Fruit fly (Drosophila melanogaster) whole organism, prepupa: ENCODE results near the gene alpha-Est6.

Source experiments
- Blimp-1 ChIP-seq: fragments of 200-800 bp; sonication (Bioruptor generic); optimal IDR thresholded peaks from 3 replicates; lab custom pipeline; 2017; ENCODE audit warnings: missing biosample characterization, missing genetic modification characterization, mild to moderate bottlenecking, moderate library complexity, missing genetic modification reagents
- CG10669 ChIP-seq: fragments of 200-800 bp; sonication (Bioruptor generic); optimal IDR thresholded peaks from 3 replicates; lab custom pipeline; 2018; ENCODE audit warnings: missing biosample characterization, mild to moderate bottlenecking, missing genetic modification characterization, moderate library complexity
- CG11294 ChIP-seq: fragments of 200-800 bp; sonication (Bioruptor generic); IDR thresholded peaks from 2 replicates; pipeline ENCODE4 v1.3.6; 2022; ENCODE audit warnings: missing biosample characterization, missing genetic modification characterization
- CG11762 ChIP-seq: fragments of 200-800 bp; sonication (Bioruptor generic); optimal IDR thresholded peaks from 3 replicates; lab custom pipeline; 2016; ENCODE audit warnings: missing biosample characterization, missing genetic modification characterization; ENCODE audit not compliant: insufficient read depth
- CG15336 ChIP-seq: fragments of 200-800 bp; sonication (Bioruptor generic); IDR thresholded peaks from 2 replicates; pipeline ENCODE4 v1.3.6; 2022; ENCODE audit warnings: missing biosample characterization, missing genetic modification characterization
- CG3032 ChIP-seq: fragments of 200-800 bp; optimal IDR thresholded peaks from 2 replicates; lab custom pipeline; 2019; ENCODE audit warnings: missing biosample characterization, mild to moderate bottlenecking, missing genetic modification characterization, moderate library complexity
- CG31627 ChIP-seq: fragments of 200-800 bp; sonication (Bioruptor generic); optimal IDR thresholded peaks from 3 replicates; lab custom pipeline; 2016; ENCODE audit warnings: missing biosample characterization, missing genetic modification characterization
- CG32006 ChIP-seq: fragments of 200-800 bp; sonication (Bioruptor generic); optimal IDR thresholded peaks from 3 replicates; lab custom pipeline; 2017; ENCODE audit warnings: missing biosample characterization, mild to moderate bottlenecking, missing genetic modification characterization
- CG6163 ChIP-seq: fragments of 200-800 bp; sonication (Bioruptor generic); IDR thresholded peaks from 3 replicates; pipeline ENCODE4 v1.3.6; 2022; ENCODE audit warnings: missing biosample characterization, missing genetic modification characterization
- CG6276 ChIP-seq: fragments of 200-800 bp; sonication (Bioruptor generic); optimal IDR thresholded peaks from 2 replicates; lab custom pipeline; 2017; ENCODE audit warnings: missing biosample characterization, mild to moderate bottlenecking, missing genetic modification characterization
- CG6808 ChIP-seq: fragments of 200-800 bp; sonication (Bioruptor generic); optimal IDR thresholded peaks from 3 replicates; lab custom pipeline; 2017; ENCODE audit warnings: missing biosample characterization, missing genetic modification characterization, mild to moderate bottlenecking, moderate library complexity, missing genetic modification reagents
- CG7368 ChIP-seq: fragments of 200-800 bp; sonication (Bioruptor generic); optimal IDR thresholded peaks from 3 replicates; lab custom pipeline; 2016; ENCODE audit warnings: missing biosample characterization, missing genetic modification characterization
- CG8319 ChIP-seq: fragments of 200-800 bp; sonication (Bioruptor generic); optimal IDR thresholded peaks from 3 replicates; lab custom pipeline; 2016; ENCODE audit warnings: missing biosample characterization, missing genetic modification characterization
- Eip78C ChIP-seq: fragments of 200-800 bp; sonication (Bioruptor generic); peaks from one replicate; lab custom pipeline; 2016; ENCODE audit warnings: missing biosample characterization, missing genetic modification characterization
- Ets96B ChIP-seq: fragments of 200-800 bp; optimal IDR thresholded peaks from 2 replicates; lab custom pipeline; 2019; ENCODE audit warnings: missing biosample characterization, mild to moderate bottlenecking, missing genetic modification characterization, moderate library complexity
- Hr4 ChIP-seq: fragments of 200-800 bp; sonication (Bioruptor generic); optimal IDR thresholded peaks from 3 replicates; lab custom pipeline; 2016; ENCODE audit warnings: missing biosample characterization, missing genetic modification characterization
- Met ChIP-seq: fragments of 200-800 bp; sonication (Bioruptor generic); optimal IDR thresholded peaks from 3 replicates; lab custom pipeline; 2016; ENCODE audit warnings: missing biosample characterization, missing genetic modification characterization
- OdsH ChIP-seq: fragments of 200-800 bp; sonication (Bioruptor generic); optimal IDR thresholded peaks from 3 replicates; lab custom pipeline; 2016; ENCODE audit warnings: missing biosample characterization, missing genetic modification characterization
- Sox14 ChIP-seq: fragments of 200-800 bp; sonication (Bioruptor generic); optimal IDR thresholded peaks from 3 replicates; lab custom pipeline; 2016; ENCODE audit warnings: missing biosample characterization, missing genetic modification characterization
- acj6 ChIP-seq: fragments of 200-800 bp; sonication (Bioruptor generic); optimal IDR thresholded peaks from 3 replicates; lab custom pipeline; 2016; ENCODE audit warnings: missing biosample characterization, missing genetic modification characterization
- cyc ChIP-seq: fragments of 200-800 bp; sonication (Bioruptor generic); optimal IDR thresholded peaks from 3 replicates; lab custom pipeline; 2016; ENCODE audit warnings: missing biosample characterization, missing genetic modification characterization
- fd59A ChIP-seq: fragments of 200-800 bp; sonication (Bioruptor generic); optimal IDR thresholded peaks from 2 replicates; lab custom pipeline; 2017; ENCODE audit warnings: missing biosample characterization, mild to moderate bottlenecking, missing genetic modification characterization, missing genetic modification reagents
- fd85E ChIP-seq: fragments of 200-800 bp; sonication (Bioruptor generic); optimal IDR thresholded peaks from 3 replicates; lab custom pipeline; 2016; ENCODE audit warnings: missing biosample characterization, missing genetic modification characterization
- fkh ChIP-seq: fragments of 200-800 bp; sonication (Bioruptor generic); optimal IDR thresholded peaks from 3 replicates; lab custom pipeline; 2017; ENCODE audit warnings: missing biosample characterization, mild to moderate bottlenecking, missing genetic modification characterization, moderate library complexity
- net ChIP-seq: fragments of 200-800 bp; sonication (Bioruptor generic); optimal IDR thresholded peaks from 3 replicates; lab custom pipeline; 2016; ENCODE audit warnings: missing biosample characterization, missing genetic modification characterization
- pdm3 ChIP-seq: fragments of 200-800 bp; sonication (Bioruptor generic); optimal IDR thresholded peaks from 3 replicates; lab custom pipeline; 2016; ENCODE audit warnings: missing biosample characterization, missing genetic modification characterization
- ss ChIP-seq, 2 experiments: fragments of 200-800 bp; sonication (Bioruptor generic); optimal IDR thresholded peaks; 2 replicates in 1 of 2; 3 replicates in 1 of 2; lab custom pipeline; 2017 to 2018; ENCODE audit warnings: mild to moderate bottlenecking in 2 of 2, missing biosample characterization in 2 of 2, missing genetic modification characterization in 2 of 2, moderate library complexity in 1 of 2
- svp ChIP-seq: fragments of 200-800 bp; sonication (Bioruptor generic); peaks from one replicate; lab custom pipeline; 2016; ENCODE audit warnings: missing biosample characterization, missing genetic modification characterization
- topi ChIP-seq: fragments of 200-800 bp; sonication (Bioruptor generic); optimal IDR thresholded peaks from 3 replicates; lab custom pipeline; 2016; ENCODE audit warnings: missing biosample characterization, missing genetic modification characterization
- vri ChIP-seq: fragments of 200-800 bp; sonication (Bioruptor generic); optimal IDR thresholded peaks from 3 replicates; lab custom pipeline; 2016; ENCODE audit warnings: missing biosample characterization, mild to moderate bottlenecking, missing genetic modification characterization

The alpha-Est6 gene

DNA sequence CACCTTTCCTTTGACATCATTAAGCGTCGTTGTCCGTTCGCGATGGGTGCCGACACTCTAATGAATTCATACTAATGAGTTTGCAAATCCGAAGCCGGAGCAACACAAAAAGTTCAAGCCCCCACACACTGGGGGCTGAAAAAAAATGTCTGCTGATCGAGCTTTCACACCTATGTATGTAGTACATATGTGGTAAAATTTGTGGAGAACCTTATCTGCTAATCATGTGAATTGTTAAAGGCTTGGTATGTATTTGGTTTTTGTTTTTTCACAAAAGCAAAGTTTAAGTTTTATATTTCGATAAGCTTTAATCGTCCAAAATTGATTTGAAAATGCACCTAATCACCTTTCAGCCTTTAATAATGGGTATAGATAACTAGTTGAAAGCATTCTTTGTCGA is 7.7 kb upstream of the alpha-Est6 start, which contains the start of gene alpha-Est5:
Gene alpha-Est5 (minus strand): TSS at position 110 of the 400 bp plus-strand sequence.
- TF ChIP-seq ss (GFP tag; optimal IDR thresholded peaks at IDR 0.05; lab: Kevin White, UChicago) = no peak
- peak; percentile 76 for TF ChIP-seq svp (GFP tag; lab: Kevin White, UChicago)
- TF ChIP-seq vri (GFP tag; lab: Kevin White, UChicago) = peak; percentile 10
- TF ChIP-seq CG6163 (GFP tag; lab: Robert Waterston, UW) = no peak

DNA sequence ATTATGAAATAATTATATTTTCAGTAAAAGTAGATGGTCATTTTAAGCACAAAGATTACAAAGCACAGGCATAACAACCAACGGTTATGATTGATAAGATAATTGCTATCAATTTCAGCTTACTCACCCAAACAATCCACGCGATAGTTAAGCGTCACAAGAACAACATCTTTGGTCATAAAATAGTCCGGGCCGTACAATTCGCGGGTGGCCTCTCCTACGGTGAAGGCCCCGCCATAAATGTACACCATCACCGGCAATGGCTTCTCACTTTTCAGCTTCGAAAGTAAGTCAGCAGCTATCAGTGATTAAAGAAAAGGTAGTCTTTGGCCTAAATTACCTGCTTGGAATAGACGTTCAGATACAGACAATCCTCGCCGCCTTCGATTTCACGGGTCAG is 7.0 kb upstream of the alpha-Est6 start:
- no peak for TF ChIP-seq Eip78C (GFP tag; lab: Kevin White, UChicago)
- TF ChIP-seq CG32006 = no peak
- TF ChIP-seq vri (GFP tag; lab: Kevin White, UChicago) = peak; percentile 5
- TF ChIP-seq, all 60 proteins: peak for 1

DNA sequence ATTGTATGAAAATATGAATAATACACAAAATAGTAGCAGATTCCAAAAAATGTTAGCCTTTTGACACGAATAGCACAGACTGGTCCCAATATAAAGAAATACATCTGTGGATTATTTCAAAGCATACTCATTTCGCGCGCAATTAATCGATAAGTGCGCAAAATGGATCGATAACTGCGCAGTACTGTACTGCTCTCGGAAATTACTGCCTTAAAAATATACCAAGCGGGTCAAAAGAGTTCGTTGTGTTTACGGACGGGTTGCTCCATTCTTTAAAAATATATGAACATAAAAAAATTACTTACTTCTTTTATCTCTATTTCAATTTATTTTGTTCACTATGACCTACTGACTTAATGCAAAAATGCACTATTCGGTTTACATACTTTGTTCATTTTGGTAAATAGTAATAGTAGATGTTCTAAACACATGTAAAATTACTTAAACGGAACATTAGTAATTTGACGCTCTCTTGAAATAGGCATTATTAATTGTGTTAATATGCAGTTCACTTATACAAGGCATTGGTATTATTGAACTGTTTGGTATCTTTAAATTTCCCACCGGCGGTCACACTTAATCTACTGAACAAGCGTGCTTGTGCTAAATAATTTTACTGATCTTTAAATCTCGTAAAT is 1.7 kb upstream of the alpha-Est6 start, which contains the start of the genes Rtnl2 and alphaTub84D:
Gene Rtnl2 (minus strand): TSS at position 58 of the 638 bp plus-strand sequence.
Gene alphaTub84D (plus strand): TSS at position 570 of the 638 bp plus-strand sequence.
- TF ChIP-seq CG10669 (GFP tag; lab: Kevin White, UChicago) (no peak), Blimp-1 (GFP tag; lab: Kevin White, UChicago) (no peak), Sox14 (GFP tag; lab: Kevin White, UChicago) (peak; percentile 19), CG11762 (GFP tag; lab: Kevin White, UChicago) (no peak), CG7368 (GFP tag; lab: Kevin White, UChicago) (no peak), CG11294 (no peak), topi (GFP tag; lab: Kevin White, UChicago) (no peak), Met (GFP tag; lab: Kevin White, UChicago) (no peak), svp (GFP tag; lab: Kevin White, UChicago) (peak; percentile 80), Eip78C (GFP tag; lab: Kevin White, UChicago) (peak; percentile 46), cyc (GFP tag; lab: Kevin White, UChicago) (no peak)

dm6 chr3R:7524160-7524559 is 4.4 kb downstream of the alpha-Est6 start:
- TF ChIP-seq fkh (GFP tag; lab: Kevin White, UChicago) (peak; percentile 93), net (GFP tag; lab: Kevin White, UChicago) (no peak), Ets96B (no peak), Blimp-1 (GFP tag; lab: Kevin White, UChicago) (no peak)

DNA sequence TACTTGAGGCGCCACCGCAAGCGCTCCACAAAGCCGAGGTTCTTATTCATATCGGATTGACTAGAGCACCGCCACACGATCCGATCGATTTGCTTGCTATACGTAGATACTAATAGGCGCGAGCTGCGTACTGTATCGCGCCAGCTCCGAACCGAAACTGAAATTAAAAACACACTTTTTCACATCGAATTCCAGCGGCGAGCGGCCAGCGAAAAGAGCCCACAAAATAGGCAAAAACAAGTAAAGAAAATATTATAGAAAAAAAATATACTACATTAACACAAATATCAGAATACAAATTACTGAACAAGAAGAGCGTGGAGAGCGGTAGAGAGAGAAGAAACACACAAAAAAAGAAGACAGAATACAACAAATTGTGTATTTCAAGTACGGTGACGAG is 5.0 kb downstream of the alpha-Est6 start, which contains the start of gene alpha-Est7:
Gene alpha-Est7 (minus strand): TSS at position 160 of the 400 bp plus-strand sequence.
- TF ChIP-seq Met (GFP tag; lab: Kevin White, UChicago) = no peak
- peak; percentile 80 for TF ChIP-seq svp (GFP tag; lab: Kevin White, UChicago)
- TF ChIP-seq fkh (GFP tag; lab: Kevin White, UChicago) = no peak
- peak; percentile 29 for TF ChIP-seq Eip78C (GFP tag; lab: Kevin White, UChicago)
- peak; percentile 32 for TF ChIP-seq vri (GFP tag; lab: Kevin White, UChicago)

DNA sequence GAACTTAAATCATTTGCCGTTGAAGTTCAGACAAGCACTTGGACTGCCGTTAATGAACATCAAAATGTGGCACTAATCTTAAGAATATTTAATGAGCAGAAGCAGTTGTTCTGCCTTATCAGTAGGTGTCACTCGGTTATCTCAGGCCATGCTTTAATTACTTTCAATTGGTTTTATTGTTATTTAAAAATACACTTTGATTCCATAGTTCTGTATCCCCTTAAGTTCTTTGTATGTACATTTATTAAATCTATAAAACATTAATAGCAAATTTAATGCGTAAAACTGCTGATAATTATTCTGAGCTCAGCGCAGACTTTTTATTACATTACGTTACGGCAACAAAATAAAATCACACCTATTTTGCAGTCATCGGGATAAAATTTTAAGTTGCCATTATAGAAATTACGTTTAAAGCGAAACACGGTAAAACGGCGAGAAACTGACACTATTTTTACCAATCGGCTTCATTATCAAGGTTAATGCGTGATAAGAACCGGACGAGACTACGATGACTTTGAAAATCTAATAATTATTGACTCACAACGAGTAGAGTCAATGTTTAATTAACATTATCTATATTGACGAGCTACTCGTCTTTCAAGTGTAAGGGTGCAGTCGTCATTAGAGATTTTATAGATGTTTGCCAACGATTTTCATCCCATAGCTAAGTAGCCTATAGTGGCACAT is 6.2 kb downstream of the alpha-Est6 start:
- TF ChIP-seq CG31627 (GFP tag; lab: Kevin White, UChicago) (no peak), CG6276 (GFP tag; lab: Kevin White, UChicago) (peak; percentile 70), svp (GFP tag; lab: Kevin White, UChicago) (peak; percentile 91), fkh (GFP tag; lab: Kevin White, UChicago) (peak; percentile 20)

DNA sequence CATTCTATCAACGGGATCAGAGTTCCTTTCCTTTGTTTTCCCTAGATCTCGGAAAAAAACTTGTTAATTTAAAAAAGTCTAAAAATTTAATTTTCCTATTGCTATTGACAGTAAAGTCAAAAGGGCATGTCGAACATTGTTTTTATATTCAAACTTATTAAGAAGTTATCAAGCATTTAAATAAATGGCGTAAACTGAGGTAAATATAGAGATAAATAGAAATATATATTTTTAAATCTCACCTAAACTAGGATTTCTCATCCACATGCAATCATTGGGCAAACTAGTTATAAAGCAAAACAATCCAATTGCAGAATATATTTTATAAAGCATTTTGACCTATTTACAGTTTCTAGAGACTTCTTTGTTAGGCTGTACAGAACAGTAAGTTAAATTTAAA is 9.2 kb downstream of the alpha-Est6 start, which contains the start of gene Ubc84D:
Gene Ubc84D (minus strand): TSS at position 101 of the 400 bp plus-strand sequence.
- TF ChIP-seq fd85E (GFP tag; lab: Kevin White, UChicago) (no peak), fkh (GFP tag; lab: Kevin White, UChicago) (no peak), CG7368 (GFP tag; lab: Kevin White, UChicago) (no peak), svp (GFP tag; lab: Kevin White, UChicago) (no peak), CG3032 (no peak), acj6 (GFP tag; lab: Kevin White, UChicago) (no peak), CG15336 (GFP tag; lab: Robert Waterston, UW) (no peak), pdm3 (GFP tag; lab: Kevin White, UChicago) (no peak), CG6276 (GFP tag; lab: Kevin White, UChicago) (no peak), OdsH (no peak), CG6808 (GFP tag; lab: Kevin White, UChicago) (no peak), fd59A (GFP tag; lab: Kevin White, UChicago) (no peak), CG8319 (GFP tag; lab: Kevin White, UChicago) (no peak), Hr4 (GFP tag; lab: Kevin White, UChicago) (no peak), vri (GFP tag; lab: Kevin White, UChicago) (no peak), Blimp-1 (GFP tag; lab: Kevin White, UChicago) (no peak), Met (GFP tag; lab: Kevin White, UChicago) (no peak)
